Worm (Caenorhabditis elegans): ENCODE data around the gene F09F7.6.

The F09F7.6 gene

ce11 chrIII:5581049-5581448 is 29.1 kb upstream of the F09F7.6 start, which contains the start of gene F56D2.5:
TSS of gene F56D2.5 (minus strand) at chrIII:5581419.
- TF ChIP-seq ref-1 (GFP tag; conservative IDR thresholded peaks at IDR 0.05): no peak
- TF ChIP-seq ztf-29 (GFP tag; IDR thresholded peaks at IDR 0.05): no peak

ce11 chrIII:5573694-5574093 is 21.8 kb upstream of the F09F7.6 start, which contains the start of gene molo-1:
TSS of gene molo-1 (plus strand) at chrIII:5573994.
- no peak for TF ChIP-seq flt-1 (GFP tag; IDR thresholded peaks at IDR 0.05)
- TF ChIP-seq ref-1 (GFP tag; conservative IDR thresholded peaks at IDR 0.05): no peak
- no peak for TF ChIP-seq T22C8.4 (GFP tag; IDR thresholded peaks at IDR 0.05)
- no peak for TF ChIP-seq tab-1 (GFP tag; IDR thresholded peaks at IDR 0.05)
- no peak for TF ChIP-seq cog-1 (tag; optimal IDR thresholded peaks at IDR 0.05)
- TF ChIP-seq ztf-29 (GFP tag; IDR thresholded peaks at IDR 0.05): no peak
- no peak for TF ChIP-seq ztf-23 (GFP tag; IDR thresholded peaks at IDR 0.05)
- no peak for TF ChIP-seq klf-2 (GFP tag; conservative IDR thresholded peaks at IDR 0.05)
- TF ChIP-seq med-1 (GFP tag; optimal IDR thresholded peaks at IDR 0.05; ENCODE audit: insufficient read depth): no peak

- TF ChIP-seq ztf-29 (GFP tag; IDR thresholded peaks at IDR 0.05) (no peak), ztf-23 (GFP tag; IDR thresholded peaks at IDR 0.05) (no peak), ref-1 (GFP tag; conservative IDR thresholded peaks at IDR 0.05) (no peak), med-1 (GFP tag; optimal IDR thresholded peaks at IDR 0.05; ENCODE audit: insufficient read depth) (no peak), cog-1 (tag; optimal IDR thresholded peaks at IDR 0.05) (no peak), tab-1 (GFP tag; IDR thresholded peaks at IDR 0.05) (no peak), flt-1 (GFP tag; IDR thresholded peaks at IDR 0.05) (no peak), T22C8.4 (GFP tag; IDR thresholded peaks at IDR 0.05) (no peak), klf-2 (GFP tag; conservative IDR thresholded peaks at IDR 0.05) (no peak)
These were observed 20.9 kb upstream of the F09F7.6 start for ce11 chrIII:5572806-5573205.

ce11 chrIII:5570814-5571443 is 19.0 kb upstream of the F09F7.6 start:
- TF ChIP-seq klf-2 (GFP tag; conservative IDR thresholded peaks at IDR 0.05): no peak
- no peak for TF ChIP-seq T22C8.4 (GFP tag; IDR thresholded peaks at IDR 0.05)
- no peak for TF ChIP-seq ztf-29 (GFP tag; IDR thresholded peaks at IDR 0.05)
- no peak for TF ChIP-seq flt-1 (GFP tag; IDR thresholded peaks at IDR 0.05)
- TF ChIP-seq med-1 (GFP tag; optimal IDR thresholded peaks at IDR 0.05; ENCODE audit: insufficient read depth): no peak
- no peak for TF ChIP-seq ztf-23 (GFP tag; IDR thresholded peaks at IDR 0.05)
- TF ChIP-seq ref-1 (GFP tag; conservative IDR thresholded peaks at IDR 0.05): no peak
- no peak for TF ChIP-seq tab-1 (GFP tag; IDR thresholded peaks at IDR 0.05)
- TF ChIP-seq cog-1 (tag; optimal IDR thresholded peaks at IDR 0.05): no peak

ce11 chrIII:5568679-5569078 is 16.7 kb upstream of the F09F7.6 start, which contains the start of gene nspb-12:
TSS of gene nspb-12 (minus strand) at chrIII:5568779.
- TF ChIP-seq flt-1 (GFP tag; IDR thresholded peaks at IDR 0.05) (no peak), T22C8.4 (GFP tag; IDR thresholded peaks at IDR 0.05) (no peak), ztf-29 (GFP tag; IDR thresholded peaks at IDR 0.05) (no peak)

- 0 out of 2 replicates have a peak, but pooled peaks have one; percentile 59 for TF ChIP-seq tab-1 (GFP tag; IDR thresholded peaks at IDR 0.05)
- TF ChIP-seq ref-1 (GFP tag; conservative IDR thresholded peaks at IDR 0.05): no peak
These were observed 16.3 kb upstream of the F09F7.6 start for ce11 chrIII:5568265-5568664.

ce11 chrIII:5566496-5566895 is 14.6 kb upstream of the F09F7.6 start:
- TF ChIP-seq ztf-23 (GFP tag; IDR thresholded peaks at IDR 0.05) (peak; percentile 44; the same call in 1 of the 2 replicates), ref-1 (GFP tag; conservative IDR thresholded peaks at IDR 0.05) (no peak)

ce11 chrIII:5565699-5566098 is 13.8 kb upstream of the F09F7.6 start:
- TF ChIP-seq T22C8.4 (GFP tag; IDR thresholded peaks at IDR 0.05) (no peak), ztf-29 (GFP tag; IDR thresholded peaks at IDR 0.05) (no peak), flt-1 (GFP tag; IDR thresholded peaks at IDR 0.05) (no peak), med-1 (GFP tag; optimal IDR thresholded peaks at IDR 0.05; ENCODE audit: insufficient read depth) (no peak), ztf-23 (GFP tag; IDR thresholded peaks at IDR 0.05) (no peak)

ce11 chrIII:5564799-5565198 is 12.9 kb upstream of the F09F7.6 start, which contains the start of gene mlc-3:
TSS of gene mlc-3 (plus strand) at chrIII:5565025.
- TF ChIP-seq flt-1 (GFP tag; IDR thresholded peaks at IDR 0.05) (peak; percentile 69; the same call in 1 of the 2 replicates), ztf-23 (GFP tag; IDR thresholded peaks at IDR 0.05) (no peak)

ce11 chrIII:5564325-5564724 is 12.4 kb upstream of the F09F7.6 start:
- no peak for TF ChIP-seq flt-1 (GFP tag; IDR thresholded peaks at IDR 0.05)
- TF ChIP-seq ref-1 (GFP tag; conservative IDR thresholded peaks at IDR 0.05): no peak
- TF ChIP-seq cog-1 (tag; optimal IDR thresholded peaks at IDR 0.05): no peak
- no peak for TF ChIP-seq ztf-23 (GFP tag; IDR thresholded peaks at IDR 0.05)
- no peak for TF ChIP-seq med-1 (GFP tag; optimal IDR thresholded peaks at IDR 0.05; ENCODE audit: insufficient read depth)
- TF ChIP-seq klf-2 (GFP tag; conservative IDR thresholded peaks at IDR 0.05): no peak
- TF ChIP-seq T22C8.4 (GFP tag; IDR thresholded peaks at IDR 0.05): no peak
- no peak for TF ChIP-seq tab-1 (GFP tag; IDR thresholded peaks at IDR 0.05)
- TF ChIP-seq ztf-29 (GFP tag; IDR thresholded peaks at IDR 0.05): no peak

- TF ChIP-seq ztf-23 (GFP tag; IDR thresholded peaks at IDR 0.05) (no peak), flt-1 (GFP tag; IDR thresholded peaks at IDR 0.05) (no peak), cog-1 (tag; optimal IDR thresholded peaks at IDR 0.05) (no peak)
These were observed 11.7 kb upstream of the F09F7.6 start for ce11 chrIII:5563680-5564079.

Measured in whole organism, midembryonic.